Worm (Caenorhabditis elegans): ENCODE results near the gene lec-6.

The lec-6 gene

ce11 chrIII:644660-645059 lies 44.5 kb upstream of the lec-6 start:
- TF ChIP-seq pha-4 (tag; optimal IDR thresholded peaks at IDR 0.05) (no peak), hlh-15 (tag; optimal IDR thresholded peaks at IDR 0.05) (no peak), pax-1 (tag; optimal IDR thresholded peaks at IDR 0.05) (no peak), sdc-2 (tag; optimal IDR thresholded peaks at IDR 0.05) (no peak)

- TF ChIP-seq pax-1 (tag; optimal IDR thresholded peaks at IDR 0.05) (no peak), ceh-34 (tag; optimal IDR thresholded peaks at IDR 0.05) (no peak), lim-6 (tag; optimal IDR thresholded peaks at IDR 0.05) (no peak), dve-1 (tag; optimal IDR thresholded peaks at IDR 0.05) (no peak), sox-4 (tag; optimal IDR thresholded peaks at IDR 0.05) (no peak), elt-4 (tag; optimal IDR thresholded peaks at IDR 0.05) (no peak), pqm-1 (tag; optimal IDR thresholded peaks at IDR 0.05) (no peak), nhr-11 (tag; optimal IDR thresholded peaks at IDR 0.05) (no peak), C38D4.7 (GFP tag; optimal IDR thresholded peaks at IDR 0.05) (no peak), ztf-16 (tag; optimal IDR thresholded peaks at IDR 0.05) (no peak)
Measured at ce11 chrIII:641759-642158, 41.6 kb upstream of the lec-6 start, which contains the start of gene W06E11.1. Gene W06E11.1 (plus strand): TSS chrIII:642059.

ce11 chrIII:640198-640803 lies 40.1 kb upstream of the lec-6 start, which contains the start of the genes tag-266 and tag-267:
Gene tag-266 (minus strand): TSS chrIII:640226.
Gene tag-267 (plus strand): TSS chrIII:640790.
- TF ChIP-seq tbx-2 (tag; optimal IDR thresholded peaks at IDR 0.05) (peak; percentile 92), pha-2 (tag; optimal IDR thresholded peaks at IDR 0.05) (peak; percentile 85), odd-2 (tag; optimal IDR thresholded peaks at IDR 0.05) (no peak), C08G9.2 (tag; optimal IDR thresholded peaks at IDR 0.05) (peak; percentile 84), ceh-18 (tag; optimal IDR thresholded peaks at IDR 0.05) (peak; percentile 59), sdc-2 (tag; optimal IDR thresholded peaks at IDR 0.05) (peak; percentile 17), che-1 (tag; optimal IDR thresholded peaks at IDR 0.05) (peak; percentile 24), syd-9 (tag; optimal IDR thresholded peaks at IDR 0.05) (no peak), ceh-31 (tag; optimal IDR thresholded peaks at IDR 0.05) (peak; percentile 95), hlh-30 (tag; optimal IDR thresholded peaks at IDR 0.05; ENCODE audit: insufficient read depth) (no peak), madf-2 (tag; optimal IDR thresholded peaks at IDR 0.05) (peak; percentile 34), lin-11 (tag; optimal IDR thresholded peaks at IDR 0.05) (no peak), T23F11.4 (GFP tag; optimal IDR thresholded peaks at IDR 0.05) (peak; percentile 2), ceh-14 (tag; optimal IDR thresholded peaks at IDR 0.05) (peak; percentile 87), unc-42 (tag; optimal IDR thresholded peaks at IDR 0.05) (peak; percentile 66), unc-3 (GFP tag; conservative IDR thresholded peaks at IDR 0.05) (peak; percentile 56; the same call in 1 of the 2 replicates), unc-3 (tag; optimal IDR thresholded peaks at IDR 0.05) (peak; percentile 93), hlh-8 (tag; optimal IDR thresholded peaks at IDR 0.05) (peak; percentile 96), elt-2 (tag; optimal IDR thresholded peaks at IDR 0.05) (peak; percentile 94), sox-4 (tag; optimal IDR thresholded peaks at IDR 0.05) (peak; percentile 31), ztf-16 (tag; optimal IDR thresholded peaks at IDR 0.05) (peak; percentile 78), elt-4 (tag; optimal IDR thresholded peaks at IDR 0.05) (no peak), pqm-1 (tag; optimal IDR thresholded peaks at IDR 0.05) (peak; percentile 95), K02D7.2 (tag; optimal IDR thresholded peaks at IDR 0.05) (peak; percentile 63), tbx-7 (tag; optimal IDR thresholded peaks at IDR 0.05) (peak; percentile 87), gmeb-2 (tag; optimal IDR thresholded peaks at IDR 0.05) (peak; percentile 37), pros-1 (tag; optimal IDR thresholded peaks at IDR 0.05) (no peak), pax-1 (tag; optimal IDR thresholded peaks at IDR 0.05) (no peak), ahr-1 (tag; optimal IDR thresholded peaks at IDR 0.05) (peak; percentile 94), ceh-24 (tag; optimal IDR thresholded peaks at IDR 0.05) (peak; percentile 42), unc-55 (GFP tag; optimal IDR thresholded peaks at IDR 0.05) (no peak), Y22D7AL.16 (tag; optimal IDR thresholded peaks at IDR 0.05) (peak; percentile 51), unc-86 (tag; optimal IDR thresholded peaks at IDR 0.05) (peak; percentile 89), ceh-2 (tag; optimal IDR thresholded peaks at IDR 0.05) (peak; percentile 89), ama-1 (optimal IDR thresholded peaks at IDR 0.05) (no peak), hlh-6 (tag; optimal IDR thresholded peaks at IDR 0.05) (no peak), ref-2 (tag; optimal IDR thresholded peaks at IDR 0.05) (peak; percentile 95), ets-4 (tag; optimal IDR thresholded peaks at IDR 0.05) (peak; percentile 89), npax-4 (tag; optimal IDR thresholded peaks at IDR 0.05) (peak; percentile 21), fax-1 (tag; optimal IDR thresholded peaks at IDR 0.05) (peak; percentile 93), ceh-34 (tag; optimal IDR thresholded peaks at IDR 0.05) (peak; percentile 69), ttx-3 (tag; optimal IDR thresholded peaks at IDR 0.05) (peak; percentile 58)
